Worm (Caenorhabditis elegans) whole organism, L4/young adult: ENCODE measurements around the gene epn-1.

Experiments
- W03F9.2 ChIP-seq: fragments of 150-350 bp; optimal IDR thresholded peaks from 2 replicates; lab custom pipeline; 2014; ENCODE audit warnings: missing biosample characterization, missing genetic modification characterization
- dao-5 ChIP-seq: sonication (generic microtip); optimal IDR thresholded peaks from 2 replicates; lab custom pipeline; 2016; ENCODE audit warnings: missing genotype, missing genetic modification characterization, moderate library complexity, missing compliant biosample characterization
- him-1 ChIP-seq: sonication (generic microtip); optimal IDR thresholded peaks from 2 replicates; lab custom pipeline; 2016; ENCODE audit warnings: missing genotype, missing genetic modification reagents, missing genetic modification characterization, missing compliant biosample characterization

Gene epn-1

ce11 chrX:14818464-14819259 is at the start of gene epn-1:
epn-1 (minus strand) TSS chrX:14818514.
- peak; percentile 47 for TF ChIP-seq dao-5 (tag; lab: Kevin White, UChicago)
- TF ChIP-seq him-1 (tag; lab: Kevin White, UChicago): peak; percentile 91
- TF ChIP-seq W03F9.2 (tag; lab: Kevin White, UChicago): peak; percentile 63

ce11 chrX:14865744-14866143 is 47.4 kb upstream of the epn-1 start, which contains the start of gene C27C12.3:
C27C12.3 (minus strand) TSS chrX:14865844.
- TF ChIP-seq dao-5 (tag; lab: Kevin White, UChicago) (no peak), W03F9.2 (tag; lab: Kevin White, UChicago) (no peak), him-1 (tag; lab: Kevin White, UChicago) (no peak)

ce11 chrX:14861752-14862151 is 43.4 kb upstream of the epn-1 start, which contains the start of gene dmd-4:
dmd-4 (minus strand) TSS chrX:14861852.
- TF ChIP-seq him-1 (tag; lab: Kevin White, UChicago) (no peak), dao-5 (tag; lab: Kevin White, UChicago) (no peak)

ce11 chrX:14853712-14854217 is 35.5 kb upstream of the epn-1 start, which contains the start of the genes C27C12.1 and C27C12.4:
C27C12.1 (minus strand) TSS chrX:14853762.
C27C12.4 (plus strand) TSS chrX:14854086.
- TF ChIP-seq W03F9.2 (tag; lab: Kevin White, UChicago): no peak
- peak; percentile 63 for TF ChIP-seq him-1 (tag; lab: Kevin White, UChicago)

ce11 chrX:14851904-14852303 is 33.6 kb upstream of the epn-1 start:
- TF ChIP-seq W03F9.2 (tag; lab: Kevin White, UChicago) (no peak), him-1 (tag; lab: Kevin White, UChicago) (no peak), dao-5 (tag; lab: Kevin White, UChicago) (no peak)

- no peak for TF ChIP-seq him-1 (tag; lab: Kevin White, UChicago)
Observed at ce11 chrX:14849054-14849453, 30.7 kb upstream of the epn-1 start, which contains the start of gene acd-3. acd-3 (plus strand) TSS chrX:14849275.

- TF ChIP-seq dao-5 (tag; lab: Kevin White, UChicago) (no peak), him-1 (tag; lab: Kevin White, UChicago) (no peak), W03F9.2 (tag; lab: Kevin White, UChicago) (no peak)
Observed at ce11 chrX:14845637-14846036, 27.3 kb upstream of the epn-1 start, which contains the start of gene egrh-1. egrh-1 (plus strand) TSS chrX:14845937.

ce11 chrX:14844481-14844880 is 26.2 kb upstream of the epn-1 start:
- TF ChIP-seq W03F9.2 (tag; lab: Kevin White, UChicago) (no peak), dao-5 (tag; lab: Kevin White, UChicago) (no peak), him-1 (tag; lab: Kevin White, UChicago) (no peak)

ce11 chrX:14842846-14843369 is 24.6 kb upstream of the epn-1 start:
- TF ChIP-seq W03F9.2 (tag; lab: Kevin White, UChicago) (no peak), him-1 (tag; lab: Kevin White, UChicago) (no peak), dao-5 (tag; lab: Kevin White, UChicago) (no peak)

- TF ChIP-seq him-1 (tag; lab: Kevin White, UChicago) (peak; percentile 85), W03F9.2 (tag; lab: Kevin White, UChicago) (peak; percentile 78), dao-5 (tag; lab: Kevin White, UChicago) (no peak)
Observed at ce11 chrX:14841030-14841429, 22.7 kb upstream of the epn-1 start.

ce11 chrX:14838339-14838738 is 20.0 kb upstream of the epn-1 start:
- TF ChIP-seq W03F9.2 (tag; lab: Kevin White, UChicago) (no peak), dao-5 (tag; lab: Kevin White, UChicago) (no peak), him-1 (tag; lab: Kevin White, UChicago) (no peak)

- TF ChIP-seq dao-5 (tag; lab: Kevin White, UChicago) (no peak), him-1 (tag; lab: Kevin White, UChicago) (no peak), W03F9.2 (tag; lab: Kevin White, UChicago) (no peak)
Observed at ce11 chrX:14831531-14831930, 13.2 kb upstream of the epn-1 start, which contains the start of gene dpf-2. dpf-2 (plus strand) TSS chrX:14831831.

- no peak for TF ChIP-seq W03F9.2 (tag; lab: Kevin White, UChicago)
- no peak for TF ChIP-seq him-1 (tag; lab: Kevin White, UChicago)
- TF ChIP-seq dao-5 (tag; lab: Kevin White, UChicago): no peak
Observed at ce11 chrX:14828766-14829165, 10.5 kb upstream of the epn-1 start.
